Fruit fly (Drosophila melanogaster): Measurements from ENCODE around the gene RnpS1.

Gene RnpS1

DNA sequence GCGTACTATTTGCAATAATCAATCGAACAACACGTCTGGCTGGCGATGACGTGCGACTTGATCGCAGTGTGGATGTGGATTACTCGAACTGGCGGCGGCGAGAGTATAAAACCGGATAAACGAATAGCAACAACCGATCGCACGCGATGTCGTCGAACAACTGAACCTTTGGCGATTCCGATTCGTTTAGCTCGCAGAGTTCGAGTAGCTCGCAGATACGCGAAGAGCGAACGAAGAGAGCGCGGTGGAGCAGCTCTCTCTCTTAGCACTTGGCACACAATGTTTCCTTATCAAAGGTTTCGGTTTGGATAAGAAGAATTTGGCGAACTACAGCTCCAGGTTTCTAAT lies 49.4 kb upstream of the RnpS1 start, which contains the start of gene RhoL (continued):
- peak; percentile 48; the same call in 1 of the 2 replicates for TF ChIP-seq tna (GFP tag; IDR thresholded peaks at IDR 0.05; ENCODE audit: partially characterized antibody)
- no peak for TF ChIP-seq CG9817 (tag; optimal IDR thresholded peaks at IDR 0.05)
- no peak for TF ChIP-seq Fer3 (tag; optimal IDR thresholded peaks at IDR 0.05)
- TF ChIP-seq luna (GFP tag; optimal IDR thresholded peaks at IDR 0.05) = no peak
- peak; percentile 21 for TF ChIP-seq Xbp1 (GFP tag; optimal IDR thresholded peaks at IDR 0.05)
- TF ChIP-seq CG11093 (GFP tag; IDR thresholded peaks at IDR 0.05) = no peak
- TF ChIP-seq CG13123 (GFP tag; optimal IDR thresholded peaks at IDR 0.05) = no peak
- no peak for TF ChIP-seq Hmx (GFP tag; optimal IDR thresholded peaks at IDR 0.05)
- TF ChIP-seq sens (GFP tag) = peak; percentile 83
- no peak for TF ChIP-seq lmd (GFP tag; IDR thresholded peaks at IDR 0.05)
- TF ChIP-seq so (GFP tag; IDR thresholded peaks at IDR 0.05) = 0 out of 3 replicates have a peak, but pooled peaks have one; percentile 22
- no peak for TF ChIP-seq Bdp1 (GFP tag; optimal IDR thresholded peaks at IDR 0.05)
- no peak for TF ChIP-seq abd-A (tag; optimal IDR thresholded peaks at IDR 0.05)
- TF ChIP-seq Mrtf (GFP tag; IDR thresholded peaks at IDR 0.05) = no peak
- TF ChIP-seq CG5245 (GFP tag; optimal IDR thresholded peaks at IDR 0.05) = no peak
- TF ChIP-seq ato (GFP tag; IDR thresholded peaks at IDR 0.05; ENCODE audit: partially characterized antibody) = no peak
- TF ChIP-seq CG31388 (GFP tag; optimal IDR thresholded peaks at IDR 0.05) = no peak
- TF ChIP-seq CG18764 (GFP tag; optimal IDR thresholded peaks at IDR 0.05) = no peak
- TF ChIP-seq ase (GFP tag; IDR thresholded peaks at IDR 0.05) = no peak
- peak; percentile 12 for TF ChIP-seq CG2120 (GFP tag; optimal IDR thresholded peaks at IDR 0.05)
- no peak for TF ChIP-seq CG30020 (tag; optimal IDR thresholded peaks at IDR 0.05)
- no peak for TF ChIP-seq CG12104 (GFP tag; optimal IDR thresholded peaks at IDR 0.05)
- TF ChIP-seq CG4730 (GFP tag; IDR thresholded peaks at IDR 0.05) = no peak
- no peak for TF ChIP-seq CG4328 (GFP tag; optimal IDR thresholded peaks at IDR 0.05)
- no peak for TF ChIP-seq CG33213 (GFP tag; optimal IDR thresholded peaks at IDR 0.05)
- TF ChIP-seq dysf (GFP tag; IDR thresholded peaks at IDR 0.05) = peak; percentile 14; the same call in 1 of the 3 replicates
- TF ChIP-seq Max (GFP tag; optimal IDR thresholded peaks at IDR 0.05) = no peak
- TF ChIP-seq chif (GFP tag; optimal IDR thresholded peaks at IDR 0.05) = no peak
- no peak for TF ChIP-seq CG15479 (GFP tag; optimal IDR thresholded peaks at IDR 0.05)
- no peak for TF ChIP-seq CG10979 (tag; optimal IDR thresholded peaks at IDR 0.05)
- no peak for TF ChIP-seq CG10366 (GFP tag; IDR thresholded peaks at IDR 0.05)
- TF ChIP-seq Hr51 (GFP tag; optimal IDR thresholded peaks at IDR 0.05) = no peak
- no peak for TF ChIP-seq ac (GFP tag; optimal IDR thresholded peaks at IDR 0.05)
- no peak for TF ChIP-seq CG18262 (tag; optimal IDR thresholded peaks at IDR 0.05)
- no peak for TF ChIP-seq sim (GFP tag; IDR thresholded peaks at IDR 0.05)
- TF ChIP-seq Neu2 (GFP tag; optimal IDR thresholded peaks at IDR 0.05; ENCODE audit: borderline replicate concordance) = no peak
- no peak for TF ChIP-seq ab (GFP tag; optimal IDR thresholded peaks at IDR 0.05)
- no peak for TF ChIP-seq H2.0 (GFP tag; IDR thresholded peaks at IDR 0.05)
- TF ChIP-seq CG8944 (GFP tag; optimal IDR thresholded peaks at IDR 0.05) = no peak
- no peak for TF ChIP-seq CG18619 (GFP tag; optimal IDR thresholded peaks at IDR 0.05)
- TF ChIP-seq Fer2 (tag; optimal IDR thresholded peaks at IDR 0.05) = no peak
- no peak for TF ChIP-seq otp (GFP tag; IDR thresholded peaks at IDR 0.05)
- TF ChIP-seq CG4854 (GFP tag; optimal IDR thresholded peaks at IDR 0.05) = no peak
- no peak for TF ChIP-seq twi (tag; optimal IDR thresholded peaks at IDR 0.05)
- TF ChIP-seq CG17186 (GFP tag; optimal IDR thresholded peaks at IDR 0.05) = no peak
- no peak for TF ChIP-seq CG2116 (GFP tag; optimal IDR thresholded peaks at IDR 0.05)
- TF ChIP-seq Scr (GFP tag; IDR thresholded peaks at IDR 0.05; ENCODE audit: partially characterized antibody) = 0 out of 2 replicates have a peak, but pooled peaks have one; percentile 28
- no peak for TF ChIP-seq nerfin-2 (GFP tag; IDR thresholded peaks at IDR 0.05; ENCODE audit: partially characterized antibody)
- TF ChIP-seq trh (GFP tag; optimal IDR thresholded peaks at IDR 0.05) = no peak
- no peak for TF ChIP-seq Atf6 (GFP tag; IDR thresholded peaks at IDR 0.05)
- TF ChIP-seq en (GFP tag; optimal IDR thresholded peaks at IDR 0.05) = no peak
- TF ChIP-seq usp (GFP tag; optimal IDR thresholded peaks at IDR 0.05) = no peak
- no peak for TF ChIP-seq Ets65A (GFP tag)
